Fruit fly (Drosophila melanogaster) whole organism, wandering third instar larva: ENCODE measurements around the gene Reg-2.

ENCODE experiments used
- Abd-B ChIP-seq: fragments of >200 bp; optimal IDR thresholded peaks from 2 replicates; lab custom pipeline; 2017; ENCODE audit warnings: missing biosample characterization, missing genetic modification characterization
- CG32264 ChIP-seq: fragments of 200-800 bp; sonication (Bioruptor generic); optimal IDR thresholded peaks from 2 replicates; lab custom pipeline; 2016; ENCODE audit warnings: missing biosample characterization, missing genetic modification characterization
- CG9705 ChIP-seq: fragments of 200-800 bp; sonication (Bioruptor generic); optimal IDR thresholded peaks from 2 replicates; lab custom pipeline; 2018; ENCODE audit warnings: missing biosample characterization, mild to moderate bottlenecking, missing genetic modification characterization
- CrebA ChIP-seq: fragments of 200-800 bp; sonication (Bioruptor generic); optimal IDR thresholded peaks from 2 replicates; lab custom pipeline; 2016; ENCODE audit warnings: missing biosample characterization, mild to moderate bottlenecking, missing genetic modification characterization, borderline replicate concordance
- Dfd ChIP-seq: fragments of >200 bp; optimal IDR thresholded peaks from 2 replicates; lab custom pipeline; 2017; ENCODE audit warnings: missing biosample characterization, missing genetic modification characterization
- Dif ChIP-seq: fragments of 200-275, 200-300 bp; sonication (Bioruptor generic); optimal IDR thresholded peaks from 2 replicates; lab custom pipeline; 2018; ENCODE audit warnings: missing biosample characterization, missing genetic modification characterization; ENCODE audit not compliant: partially characterized antibody
- GATAd ChIP-seq: sonication (Bioruptor generic); optimal IDR thresholded peaks from 2 replicates; lab custom pipeline; 2016; ENCODE audit warnings: missing biosample characterization, missing genetic modification characterization
- HLH106 ChIP-seq: fragments of 200-800 bp; optimal IDR thresholded peaks from 3 replicates; lab custom pipeline; 2019; ENCODE audit warnings: missing biosample characterization, mild to moderate bottlenecking, missing genetic modification characterization, moderate library complexity
- Hnf4 ChIP-seq: fragments of 200-800 bp; sonication (Bioruptor generic); optimal IDR thresholded peaks from 2 replicates; lab custom pipeline; 2016; ENCODE audit warnings: missing biosample characterization, mild to moderate bottlenecking, missing genetic modification characterization
- Hr78 ChIP-seq: fragments of >200 bp; optimal IDR thresholded peaks from 2 replicates; lab custom pipeline; 2017; ENCODE audit warnings: missing biosample characterization, missing genetic modification characterization
- Hr83 ChIP-seq: fragments of 200-300 bp; sonication (Bioruptor generic); optimal IDR thresholded peaks from 2 replicates; lab custom pipeline; 2016; ENCODE audit warnings: missing biosample characterization, mild to moderate bottlenecking, missing genetic modification characterization, moderate library complexity; ENCODE audit not compliant: poor library complexity, severe bottlenecking
- Jra ChIP-seq: sonication (Bioruptor generic); optimal IDR thresholded peaks from 2 replicates; lab custom pipeline; 2016; ENCODE audit warnings: missing biosample characterization, missing genetic modification characterization
- Mio ChIP-seq: sonication (Bioruptor generic); optimal IDR thresholded peaks from 2 replicates; lab custom pipeline; 2016; ENCODE audit warnings: missing biosample characterization, missing genetic modification characterization
- Myc ChIP-seq: fragments of >200 bp; optimal IDR thresholded peaks from 2 replicates; lab custom pipeline; 2017
- N ChIP-seq: fragments of >200 bp; optimal IDR thresholded peaks from 2 replicates; lab custom pipeline; 2018; ENCODE audit warnings: missing biosample characterization, missing external identifiers, missing genetic modification characterization
- OdsH ChIP-seq: fragments of 200-800 bp; sonication (Bioruptor generic); optimal IDR thresholded peaks from 2 replicates; lab custom pipeline; 2016; ENCODE audit warnings: missing biosample characterization, mild to moderate bottlenecking, missing genetic modification characterization
- Rel ChIP-seq, 2 experiments: fragments of 200-800 bp; sonication (Bioruptor generic) in 1 of 2; optimal IDR thresholded peaks; 2 replicates in 1 of 2; 3 replicates in 1 of 2; lab custom pipeline; 2016 to 2019; ENCODE audit warnings: mild to moderate bottlenecking in 2 of 2, missing biosample characterization in 2 of 2, missing genetic modification characterization in 2 of 2, moderate library complexity in 1 of 2
- Sp1 ChIP-seq: fragments of 200-800 bp; sonication (Bioruptor generic); optimal IDR thresholded peaks from 3 replicates; lab custom pipeline; 2019; ENCODE audit warnings: missing biosample characterization, mild to moderate bottlenecking, missing genetic modification characterization, moderate library complexity
- Vsx2 ChIP-seq: fragments of 200-300, 225-300 bp; sonication (Bioruptor generic); optimal IDR thresholded peaks from 2 replicates; lab custom pipeline; 2018; ENCODE audit warnings: missing biosample characterization, missing genetic modification characterization; ENCODE audit not compliant: partially characterized antibody
- br ChIP-seq: fragments of 200-800 bp; sonication (Bioruptor generic); optimal IDR thresholded peaks from 2 replicates; lab custom pipeline; 2016; ENCODE audit warnings: missing biosample characterization, missing genetic modification characterization
- brk ChIP-seq: fragments of 200-800 bp; sonication (Bioruptor generic); optimal IDR thresholded peaks from 2 replicates; lab custom pipeline; 2016; ENCODE audit warnings: missing biosample characterization, mild to moderate bottlenecking, missing genetic modification characterization
- dl ChIP-seq, 2 experiments: fragments of 175-275, 200-275 bp in 1 of 2; fragments of 200-275 bp in 1 of 2; sonication (Bioruptor generic); optimal IDR thresholded peaks; lab custom pipeline; 2018; ENCODE audit warnings: mild to moderate bottlenecking in 2 of 2, missing biosample characterization in 2 of 2, missing genetic modification characterization in 2 of 2, moderate library complexity in 2 of 2; ENCODE audit not compliant: partially characterized antibody in 2 of 2, insufficient read depth in 1 of 2
- dmrt93B ChIP-seq: fragments of 200-800 bp; sonication (Bioruptor generic); optimal IDR thresholded peaks from 2 replicates; lab custom pipeline; 2018; ENCODE audit warnings: missing biosample characterization, mild to moderate bottlenecking, missing genetic modification characterization
- dsf ChIP-seq: sonication (Bioruptor generic); optimal IDR thresholded peaks from 2 replicates; lab custom pipeline; 2016; ENCODE audit warnings: missing biosample characterization, missing genetic modification characterization, borderline replicate concordance
- ey ChIP-seq: fragments of 200-800 bp; sonication (Bioruptor generic); optimal IDR thresholded peaks from 2 replicates; lab custom pipeline; 2016; ENCODE audit warnings: missing biosample characterization, missing genetic modification characterization
- foxo ChIP-seq, 2 experiments: fragments of 200-800 bp; sonication (Bioruptor generic); optimal IDR thresholded peaks; 2 replicates in 1 of 2; 3 replicates in 1 of 2; lab custom pipeline; 2016 to 2017; ENCODE audit warnings: missing biosample characterization in 2 of 2, missing genetic modification characterization in 2 of 2
- fru ChIP-seq: fragments of 200-800 bp; sonication (Bioruptor generic); optimal IDR thresholded peaks from 3 replicates; lab custom pipeline; 2016; ENCODE audit warnings: missing biosample characterization, mild to moderate bottlenecking, missing genetic modification characterization
- h ChIP-seq: fragments of 200-800 bp; sonication (Bioruptor generic); optimal IDR thresholded peaks from 3 replicates; lab custom pipeline; 2016; ENCODE audit warnings: missing biosample characterization, mild to moderate bottlenecking, missing genetic modification characterization
- jim ChIP-seq: fragments of 175-275, 200-325 bp; sonication (Bioruptor generic); optimal IDR thresholded peaks from 2 replicates; lab custom pipeline; 2016; ENCODE audit warnings: missing biosample characterization, mild to moderate bottlenecking, missing genetic modification characterization
- lola ChIP-seq: fragments of >200 bp; optimal IDR thresholded peaks from 2 replicates; lab custom pipeline; 2017; ENCODE audit warnings: missing biosample characterization, missing genetic modification characterization
- pan ChIP-seq: fragments of >200 bp; optimal IDR thresholded peaks from 2 replicates; lab custom pipeline; 2017
- psq ChIP-seq: fragments of 200-800 bp; sonication (Bioruptor generic); optimal IDR thresholded peaks from 3 replicates; lab custom pipeline; 2017; ENCODE audit warnings: missing biosample characterization, mild to moderate bottlenecking, missing genetic modification characterization, moderate library complexity
- rgr ChIP-seq: fragments of 200-800 bp; sonication (Bioruptor generic); optimal IDR thresholded peaks from 3 replicates; lab custom pipeline; 2016; ENCODE audit warnings: missing biosample characterization, mild to moderate bottlenecking, missing genetic modification characterization
- sage ChIP-seq: fragments of 200-800 bp; sonication (Bioruptor generic); optimal IDR thresholded peaks from 2 replicates; lab custom pipeline; 2016; ENCODE audit warnings: missing biosample characterization, mild to moderate bottlenecking, missing genetic modification characterization
- sv ChIP-seq: fragments of 200-800 bp; sonication (Bioruptor generic); optimal IDR thresholded peaks from 3 replicates; lab custom pipeline; 2016; ENCODE audit warnings: missing biosample characterization, missing genetic modification characterization
- tai ChIP-seq: sonication (Bioruptor generic); optimal IDR thresholded peaks from 2 replicates; lab custom pipeline; 2016; ENCODE audit warnings: missing biosample characterization, missing genetic modification characterization
- usp ChIP-seq: fragments of >200 bp; optimal IDR thresholded peaks from 2 replicates; lab custom pipeline; 2017; ENCODE audit warnings: missing biosample characterization, missing genetic modification characterization
- woc ChIP-seq: sonication (Bioruptor generic); optimal IDR thresholded peaks from 2 replicates; lab custom pipeline; 2016; ENCODE audit warnings: missing biosample characterization, mild to moderate bottlenecking, missing genetic modification characterization

Gene Reg-2

DNA sequence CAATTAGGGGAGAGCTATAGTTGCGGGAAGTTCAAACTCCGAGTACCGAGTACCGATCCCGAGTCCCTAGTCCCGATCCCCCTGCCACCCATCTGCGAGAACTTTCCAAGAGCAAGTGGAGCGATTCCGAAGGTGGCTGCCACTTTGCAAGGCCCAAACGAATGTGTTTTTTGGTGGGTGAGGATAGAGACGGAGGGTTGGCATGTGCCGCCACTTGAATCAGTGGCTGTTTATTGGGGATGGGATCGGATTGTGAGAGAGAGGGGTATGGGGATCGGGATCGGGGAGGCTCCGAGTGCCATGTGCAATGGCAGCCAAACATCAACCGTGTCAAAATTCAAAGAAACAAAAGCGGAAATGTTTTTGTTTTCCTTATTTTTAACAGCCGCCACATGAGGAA lies 14.1 kb downstream of the Reg-2 start:
- TF ChIP-seq sage (GFP tag; lab: Kevin White, UChicago): no peak
- no peak for TF ChIP-seq CG32264
- TF ChIP-seq lola (GFP tag; lab: Kevin White, UChicago): no peak
- no peak for TF ChIP-seq dl (GFP tag; optimal IDR thresholded peaks at IDR 0.05; lab: Kevin White, UChicago; ENCODE audit: insufficient read depth in 1 of 2, partially characterized antibody in 2 of 2)
- no peak for TF ChIP-seq psq
- TF ChIP-seq Hnf4 (GFP tag; lab: Kevin White, UChicago): no peak
- TF ChIP-seq rgr (GFP tag; lab: Kevin White, UChicago): no peak
- no peak for TF ChIP-seq OdsH (GFP tag; lab: Kevin White, UChicago)
- TF ChIP-seq pan (lab: Kevin White, UChicago): no peak
- TF ChIP-seq dsf (GFP tag; lab: Kevin White, UChicago): no peak
- TF ChIP-seq br: no peak
- TF ChIP-seq fru (GFP tag; lab: Kevin White, UChicago): no peak
- TF ChIP-seq Vsx2: no peak
- no peak for TF ChIP-seq Rel (GFP tag; optimal IDR thresholded peaks at IDR 0.05; lab: Kevin White, UChicago)
- no peak for TF ChIP-seq Rel (tag; optimal IDR thresholded peaks at IDR 0.05; lab: Kevin White, UChicago)
- TF ChIP-seq GATAd: no peak
- TF ChIP-seq dmrt93B: no peak
- no peak for TF ChIP-seq jim (GFP tag; lab: Kevin White, UChicago)
- TF ChIP-seq Sp1 (GFP tag; lab: Kevin White, UChicago): no peak

DNA sequence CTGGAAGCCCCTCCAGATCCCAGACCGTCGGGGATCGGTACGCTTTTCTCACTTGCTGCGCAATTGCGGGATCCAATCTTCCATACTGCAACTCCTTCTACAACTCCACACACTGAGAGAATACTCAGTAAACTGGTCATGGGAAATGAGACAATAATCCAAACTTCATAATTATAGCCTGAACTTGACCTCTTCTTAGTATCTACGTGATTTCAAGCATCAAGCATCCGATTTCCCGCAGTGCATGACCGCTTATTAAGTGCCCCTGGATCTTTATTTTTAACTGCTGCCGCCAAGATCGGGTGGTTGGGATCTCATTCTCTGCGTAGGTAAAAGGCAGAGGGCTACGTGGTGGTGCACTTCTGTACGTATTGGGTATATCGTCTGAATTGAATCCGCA lies 15.0 kb downstream of the Reg-2 start:
- TF ChIP-seq br: no peak
- TF ChIP-seq fru (GFP tag; lab: Kevin White, UChicago): no peak
- TF ChIP-seq tai (GFP tag; lab: Kevin White, UChicago): no peak
- TF ChIP-seq OdsH (GFP tag; lab: Kevin White, UChicago): no peak
- TF ChIP-seq HLH106 (tag; lab: Kevin White, UChicago): no peak
- TF ChIP-seq CG32264: no peak

DNA sequence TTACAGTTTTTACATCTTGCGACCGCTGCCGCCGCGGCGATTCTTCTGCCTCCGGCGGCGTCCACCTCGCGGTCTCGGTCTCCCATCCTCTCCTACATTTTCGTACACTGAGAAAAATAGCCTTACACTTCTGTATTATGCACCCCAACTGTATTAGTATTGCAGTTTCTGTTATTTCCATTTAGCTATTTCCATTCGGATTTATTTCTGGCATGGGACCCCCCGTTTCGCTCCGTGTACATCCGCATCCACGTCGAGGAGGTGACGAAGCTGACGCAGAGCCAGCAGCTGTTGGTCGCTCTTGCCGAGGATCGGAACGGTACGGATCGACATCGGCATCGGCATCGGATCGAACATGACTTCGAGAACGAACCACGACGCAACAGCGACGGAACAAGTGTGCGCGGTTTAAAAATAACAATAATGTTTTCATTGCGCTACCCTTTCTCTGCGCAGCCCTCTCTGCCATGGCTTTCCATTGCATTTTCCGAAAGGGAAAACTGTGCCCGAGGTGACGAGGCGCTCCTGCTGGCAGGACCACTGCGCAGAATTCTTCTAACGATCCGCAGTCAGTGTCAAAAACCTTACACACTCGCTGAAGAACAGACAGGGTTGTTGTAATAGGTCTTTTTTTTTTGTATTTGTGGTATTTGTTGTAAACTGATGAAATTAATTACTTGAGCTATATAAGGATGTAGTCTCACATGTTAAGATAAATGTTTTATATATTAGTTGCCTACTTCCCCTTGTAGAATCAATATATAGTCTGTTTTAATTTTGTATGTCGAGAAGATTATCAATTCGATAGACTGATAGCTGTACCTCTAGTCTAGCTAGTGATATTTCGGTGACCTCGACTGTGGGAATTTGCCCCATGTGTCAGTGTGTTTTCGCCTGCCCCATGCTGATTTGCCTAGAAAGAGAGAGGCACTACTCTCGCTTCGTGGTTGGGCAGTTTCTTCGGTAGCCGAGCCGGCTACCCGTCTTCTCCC lies 16.8 kb downstream of the Reg-2 start:
- TF ChIP-seq brk (no peak), sv (peak; percentile 81), Hnf4 (GFP tag; lab: Kevin White, UChicago) (no peak), ey (peak; percentile 60), Hr83 (GFP tag; lab: Kevin White, UChicago) (no peak), foxo (GFP tag; optimal IDR thresholded peaks at IDR 0.05; lab: Kevin White, UChicago) (peak in 1 of 2 experiments; percentile 53), sage (GFP tag; lab: Kevin White, UChicago) (no peak), CG9705 (GFP tag; lab: Kevin White, UChicago) (peak; percentile 3), h (GFP tag; lab: Kevin White, UChicago) (peak; percentile 60), jim (GFP tag; lab: Kevin White, UChicago) (no peak), Vsx2 (no peak), Abd-B (no peak), Dif (GFP tag; lab: Kevin White, UChicago) (no peak), woc (GFP tag; lab: Kevin White, UChicago) (no peak), psq (peak; percentile 9), CrebA (GFP tag; lab: Kevin White, UChicago) (no peak), pan (lab: Kevin White, UChicago) (no peak), GATAd (no peak), dmrt93B (peak; percentile 28), fru (GFP tag; lab: Kevin White, UChicago) (peak; percentile 58), HLH106 (tag; lab: Kevin White, UChicago) (peak; percentile 63), Rel (GFP tag; optimal IDR thresholded peaks at IDR 0.05; lab: Kevin White, UChicago) (no peak), Rel (tag; optimal IDR thresholded peaks at IDR 0.05; lab: Kevin White, UChicago) (no peak), tai (GFP tag; lab: Kevin White, UChicago) (no peak), Jra (no peak), Mio (GFP tag; lab: Kevin White, UChicago) (no peak), Hr78 (GFP tag; lab: Kevin White, UChicago) (no peak), Dfd (no peak), usp (GFP tag; lab: Kevin White, UChicago) (no peak), lola (GFP tag; lab: Kevin White, UChicago) (no peak), OdsH (GFP tag; lab: Kevin White, UChicago) (peak; percentile 0), Sp1 (GFP tag; lab: Kevin White, UChicago) (peak; percentile 22), rgr (GFP tag; lab: Kevin White, UChicago) (peak; percentile 55), dsf (GFP tag; lab: Kevin White, UChicago) (no peak), N (GFP tag; lab: Kevin White, UChicago) (no peak), Myc (lab: Kevin White, UChicago) (no peak), dl (GFP tag; optimal IDR thresholded peaks at IDR 0.05; lab: Kevin White, UChicago; ENCODE audit: insufficient read depth in 1 of 2, partially characterized antibody in 2 of 2) (no peak), br (peak; percentile 60), CG32264 (no peak)
